Worm (Caenorhabditis elegans): ENCODE data around the gene fbxa-13.

DNA sequence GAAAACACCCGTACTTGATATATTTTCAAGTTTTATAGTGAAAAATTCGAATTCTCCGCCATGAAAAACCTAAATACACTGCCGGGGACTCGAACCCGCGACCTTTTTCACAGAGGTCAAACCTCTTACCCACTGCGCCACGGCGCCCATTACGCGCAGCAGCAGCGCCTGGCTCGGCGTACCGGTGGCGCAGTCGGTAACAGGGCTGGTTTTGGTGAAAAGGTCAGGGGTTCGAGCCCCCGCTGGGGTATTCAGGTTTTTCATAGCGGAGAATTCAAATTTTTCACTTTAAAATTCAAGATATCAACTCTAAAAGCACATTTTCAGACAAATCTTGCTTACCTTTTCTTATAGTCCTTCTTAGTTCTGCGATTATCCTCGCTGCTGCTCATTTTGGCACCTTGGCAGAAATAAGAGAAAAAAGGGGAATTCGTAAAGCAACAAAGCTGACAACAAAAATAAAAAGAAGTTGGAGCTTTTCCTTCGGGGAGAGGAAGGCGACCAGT is 40.9 kb downstream of the fbxa-13 start, which contains the start of gene Y22D7AL.16:
- no peak for TF ChIP-seq sox-4 (tag; optimal IDR thresholded peaks at IDR 0.05)
- TF ChIP-seq odd-2 (tag; optimal IDR thresholded peaks at IDR 0.05): no peak
- TF ChIP-seq nhr-11 (tag; optimal IDR thresholded peaks at IDR 0.05): no peak
- TF ChIP-seq ceh-14 (tag; optimal IDR thresholded peaks at IDR 0.05): no peak
- TF ChIP-seq fax-1 (tag; optimal IDR thresholded peaks at IDR 0.05): no peak
- 0 out of 2 replicates have a peak, but pooled peaks have one; percentile 42 for TF ChIP-seq ceh-45 (GFP tag; IDR thresholded peaks at IDR 0.05)
